Fruit fly (Drosophila melanogaster) whole organism, embryonic: ENCODE measurements around the gene eIF4E5.

ENCODE experiments used
- Atf-2 ChIP-seq: fragments of 200-800 bp; sonication (Bioruptor generic); optimal IDR thresholded peaks from 2 replicates; lab custom pipeline; 2016; ENCODE audit warnings: missing biosample characterization, missing genetic modification characterization
- CG10147 ChIP-seq: fragments of 200-800 bp; sonication (Bioruptor generic); optimal IDR thresholded peaks from 2 replicates; lab custom pipeline; 2019; ENCODE audit warnings: missing biosample characterization, mild to moderate bottlenecking, missing genetic modification characterization, moderate library complexity
- CG10654 ChIP-seq: fragments of 200-800 bp; sonication (Bioruptor generic); optimal IDR thresholded peaks from 2 replicates; lab custom pipeline; 2016; ENCODE audit warnings: missing biosample characterization, missing genetic modification characterization
- CG11398 ChIP-seq: fragments of 200-800 bp; sonication (Bioruptor generic); optimal IDR thresholded peaks from 2 replicates; lab custom pipeline; 2016; ENCODE audit warnings: missing biosample characterization, missing genetic modification characterization
- CG12071 ChIP-seq: fragments of 200-800 bp; sonication (Bioruptor generic); optimal IDR thresholded peaks from 3 replicates; lab custom pipeline; 2018; ENCODE audit warnings: missing biosample characterization, mild to moderate bottlenecking, missing genetic modification characterization
- CG12104 ChIP-seq: fragments of 200-800 bp; sonication (Bioruptor generic); optimal IDR thresholded peaks from 3 replicates; lab custom pipeline; 2016; ENCODE audit warnings: missing biosample characterization, missing genetic modification characterization
- CG12744 ChIP-seq: fragments of 200-800 bp; sonication (Bioruptor generic); optimal IDR thresholded peaks from 2 replicates; lab custom pipeline; 2016; ENCODE audit warnings: missing biosample characterization, missing genetic modification characterization
- CG14014 ChIP-seq: fragments of 200-800 bp; sonication (Bioruptor generic); IDR thresholded peaks from 2 replicates; pipeline ENCODE4 v1.3.6; 2022; ENCODE audit warnings: missing biosample characterization, missing genetic modification characterization
- CG34422 ChIP-seq: fragments of 200-800 bp; sonication (Bioruptor generic); IDR thresholded peaks from 3 replicates; pipeline ENCODE4 v1.3.6; 2022; ENCODE audit warnings: missing biosample characterization, missing genetic modification characterization
- CG42726 ChIP-seq: fragments of 200-800 bp; sonication (Bioruptor generic); IDR thresholded peaks from 2 replicates; pipeline ENCODE4 v1.3.6; 2022; ENCODE audit warnings: missing biosample characterization, missing genetic modification characterization; ENCODE audit not compliant: partially characterized antibody
- CG4360 ChIP-seq: fragments of 200-800 bp; sonication (Bioruptor generic); IDR thresholded peaks from 2 replicates; pipeline ENCODE4 v1.3.6; 2022; ENCODE audit warnings: missing biosample characterization, missing genetic modification characterization
- CG4854 ChIP-seq: fragments of 200-800 bp; sonication (Bioruptor generic); optimal IDR thresholded peaks from 2 replicates; lab custom pipeline; 2016; ENCODE audit warnings: missing biosample characterization, missing genetic modification characterization, inconsistent platforms
- CG6272 ChIP-seq: fragments of 200-800 bp; sonication (Bioruptor generic); IDR thresholded peaks from 2 replicates; pipeline ENCODE4 v1.3.6; 2022; ENCODE audit warnings: missing biosample characterization, missing genetic modification characterization
- CG7372 ChIP-seq: fragments of 200-800 bp; sonication (Bioruptor generic); IDR thresholded peaks from 2 replicates; pipeline ENCODE4 v1.3.6; 2022; ENCODE audit warnings: missing biosample characterization, missing genetic modification characterization
- D19A ChIP-seq: fragments of 200-800 bp; optimal IDR thresholded peaks from 3 replicates; lab custom pipeline; 2019; ENCODE audit warnings: missing biosample characterization, mild to moderate bottlenecking, missing genetic modification characterization, moderate library complexity
- Dip3 ChIP-seq: fragments of 200-800 bp; sonication (Bioruptor generic); optimal IDR thresholded peaks from 3 replicates; lab custom pipeline; 2016; ENCODE audit warnings: missing biosample characterization, missing genetic modification characterization
- E2f1 ChIP-seq: fragments of 200-800 bp; sonication (Bioruptor generic); IDR thresholded peaks from 2 replicates; pipeline ENCODE4 v1.3.6; 2022; ENCODE audit warnings: missing biosample characterization, missing genetic modification characterization
- E2f2 ChIP-seq: fragments of 200-800 bp; sonication (Bioruptor generic); IDR thresholded peaks from 2 replicates; pipeline ENCODE4 v1.3.6; 2022; ENCODE audit warnings: missing biosample characterization, missing genetic modification characterization
- Ets65A ChIP-seq: fragments of 200-800 bp; sonication (Bioruptor generic); peaks from one replicate; lab custom pipeline; 2016; ENCODE audit warnings: missing biosample characterization, missing genetic modification characterization
- GATAe ChIP-seq: fragments of 200-800 bp; sonication (Bioruptor generic); conservative IDR thresholded peaks from 2 replicates; pipeline ENCODE4 v1.3.6; 2022; ENCODE audit warnings: missing biosample characterization, missing genetic modification characterization
- HHEX ChIP-seq: fragments of 200-800 bp; sonication (Bioruptor generic); optimal IDR thresholded peaks from 3 replicates; lab custom pipeline; 2017; ENCODE audit warnings: missing biosample characterization, mild to moderate bottlenecking, missing genetic modification characterization, missing genetic modification reagents
- HLH3B ChIP-seq: fragments of 200-800 bp; sonication (Bioruptor generic); IDR thresholded peaks from 2 replicates; pipeline ENCODE4 v1.3.6; 2022; ENCODE audit warnings: missing biosample characterization, missing genetic modification characterization
- HmgZ ChIP-seq: fragments of 200-800 bp; sonication (Bioruptor generic); optimal IDR thresholded peaks from 2 replicates; lab custom pipeline; 2018; ENCODE audit warnings: missing biosample characterization, mild to moderate bottlenecking, missing genetic modification characterization
- Hmr ChIP-seq: fragments of 200-800 bp; sonication (Bioruptor generic); optimal IDR thresholded peaks from 3 replicates; lab custom pipeline; 2017; ENCODE audit warnings: mild to moderate bottlenecking, missing biosample characterization, missing genetic modification reagents, missing genetic modification characterization
- Hsf ChIP-seq: fragments of 200-800 bp; sonication (Bioruptor generic); optimal IDR thresholded peaks from 3 replicates; lab custom pipeline; 2016; ENCODE audit warnings: missing biosample characterization, missing genetic modification characterization
- Nf-YC ChIP-seq: fragments of 200-800 bp; optimal IDR thresholded peaks from 3 replicates; lab custom pipeline; 2019; ENCODE audit warnings: missing biosample characterization, mild to moderate bottlenecking, missing genetic modification characterization, moderate library complexity
- Oli ChIP-seq: fragments of 200-800 bp; sonication (Bioruptor generic); optimal IDR thresholded peaks from 2 replicates; lab custom pipeline; 2018; ENCODE audit warnings: missing biosample characterization, mild to moderate bottlenecking, missing genetic modification characterization, moderate library complexity
- Optix ChIP-seq: fragments of 200-800 bp; sonication (Bioruptor generic); IDR thresholded peaks from 3 replicates; pipeline ENCODE4 v1.3.6; 2022; ENCODE audit warnings: missing biosample characterization, missing genetic modification characterization
- Six4 ChIP-seq: fragments of 200-800 bp; sonication (Bioruptor generic); optimal IDR thresholded peaks from 2 replicates; lab custom pipeline; 2016; ENCODE audit warnings: missing biosample characterization, missing genetic modification characterization
- Sry-β ChIP-seq: fragments of 200-800 bp; sonication (Bioruptor generic); optimal IDR thresholded peaks from 2 replicates; lab custom pipeline; 2018; ENCODE audit warnings: missing biosample characterization, mild to moderate bottlenecking, missing genetic modification characterization, moderate library complexity
- ac ChIP-seq: fragments of 200-800 bp; sonication (Bioruptor generic); optimal IDR thresholded peaks from 3 replicates; lab custom pipeline; 2017; ENCODE audit warnings: missing biosample characterization, mild to moderate bottlenecking, missing genetic modification characterization
- ap ChIP-seq: fragments of 200-800 bp; sonication (Bioruptor generic); IDR thresholded peaks from 2 replicates; pipeline ENCODE4 v1.3.6; 2022; ENCODE audit warnings: missing biosample characterization, missing genetic modification characterization
- crol ChIP-seq: fragments of 200-800 bp; sonication (Bioruptor generic); IDR thresholded peaks from 2 replicates; pipeline ENCODE4 v1.3.6; 2022; ENCODE audit warnings: missing biosample characterization, missing genetic modification characterization
- crp ChIP-seq, 2 experiments: fragments of 200-800 bp; sonication (Bioruptor generic); optimal IDR thresholded peaks; 2 replicates in 1 of 2; 3 replicates in 1 of 2; lab custom pipeline; 2017; ENCODE audit warnings: missing biosample characterization in 2 of 2, missing genetic modification characterization in 2 of 2, mild to moderate bottlenecking in 1 of 2, moderate library complexity in 1 of 2
- dpn ChIP-seq, 2 experiments: fragments of 200-800 bp; sonication (Bioruptor generic); optimal IDR thresholded peaks; 3 replicates each; lab custom pipeline; 2016; ENCODE audit warnings: missing biosample characterization in 2 of 2, missing genetic modification characterization in 2 of 2
- ems ChIP-seq: fragments of 200-800 bp; sonication (Bioruptor generic); optimal IDR thresholded peaks from 3 replicates; lab custom pipeline; 2016; ENCODE audit warnings: missing biosample characterization, missing genetic modification characterization
- ewg ChIP-seq: fragments of 200-800 bp; sonication (Bioruptor generic); optimal IDR thresholded peaks from 3 replicates; lab custom pipeline; 2017; ENCODE audit warnings: mild to moderate bottlenecking, missing biosample characterization, missing genetic modification reagents, missing genetic modification characterization
- fd96Cb ChIP-seq: fragments of 200-800 bp; sonication (Bioruptor generic); optimal IDR thresholded peaks from 2 replicates; lab custom pipeline; 2018; ENCODE audit warnings: missing biosample characterization, mild to moderate bottlenecking, missing genetic modification characterization, moderate library complexity
- gem ChIP-seq: fragments of 200-800 bp; sonication (Bioruptor generic); optimal IDR thresholded peaks from 2 replicates; lab custom pipeline; 2019; ENCODE audit warnings: missing biosample characterization, mild to moderate bottlenecking, missing genetic modification characterization, moderate library complexity
- hb ChIP-seq: fragments of 200-800 bp; sonication (Bioruptor generic); IDR thresholded peaks from 3 replicates; pipeline ENCODE4 v1.3.6; 2022; ENCODE audit warnings: missing biosample characterization, missing genetic modification characterization; ENCODE audit not compliant: partially characterized antibody
- lov ChIP-seq, 2 experiments: fragments of 200-800 bp in 1 of 2; fragments of >200 bp in 1 of 2; sonication (Bioruptor generic) in 1 of 2; IDR thresholded peaks in 1 of 2; optimal IDR thresholded peaks in 1 of 2; 2 replicates in 1 of 2; 3 replicates in 1 of 2; pipeline versions ENCODE4 v1.3.6 to Lab custom; 2017 to 2022; ENCODE audit warnings: missing biosample characterization in 1 of 2, missing genetic modification characterization in 1 of 2
- ro ChIP-seq: fragments of 200-800 bp; sonication (Bioruptor generic); IDR thresholded peaks from 2 replicates; pipeline ENCODE4 v1.3.6; 2022; ENCODE audit warnings: missing biosample characterization, missing genetic modification characterization
- usp ChIP-seq: fragments of >200 bp; optimal IDR thresholded peaks from 2 replicates; lab custom pipeline; 2017; ENCODE audit warnings: missing biosample characterization, missing genetic modification characterization

Gene eIF4E5

dm6 chr3L:7869715-7870387, 24.8 kb upstream of the eIF4E5 start (continued):
- TF ChIP-seq HLH3B (GFP tag; lab: Robert Waterston, UW) (peak; percentile 19; the same call in 1 of the 2 replicates), Hmr (GFP tag; lab: Kevin White, UChicago) (peak; percentile 47), CG10147 (GFP tag; lab: Kevin White, UChicago) (peak; percentile 3), CG10654 (GFP tag; lab: Kevin White, UChicago) (no peak), usp (no peak), CG7372 (no peak; the same call in 1 of the 2 replicates), ems (no peak), ac (GFP tag; lab: Kevin White, UChicago) (no peak), HmgZ (tag; lab: Kevin White, UChicago) (no peak), Six4 (GFP tag; lab: Kevin White, UChicago) (no peak), CG12071 (GFP tag; lab: Kevin White, UChicago) (no peak), Sry-β (GFP tag; lab: Kevin White, UChicago) (no peak), Atf-2 (GFP tag; lab: Kevin White, UChicago) (no peak), CG4854 (GFP tag; lab: Kevin White, UChicago) (no peak), Oli (tag; lab: Kevin White, UChicago) (peak; percentile 65), GATAe (GFP tag; lab: Robert Waterston, UW) (no peak), ro (no peak), Dip3 (no peak), ewg (peak; percentile 29), E2f2 (GFP tag; lab: Robert Waterston, UW) (peak; percentile 31; the same call in 1 of the 2 replicates), CG12744 (GFP tag; lab: Kevin White, UChicago) (no peak), CG12104 (GFP tag; lab: Kevin White, UChicago) (no peak), crp (GFP tag; optimal IDR thresholded peaks at IDR 0.05; lab: Kevin White, UChicago) (no peak), Hsf (GFP tag; lab: Kevin White, UChicago) (peak; percentile 37), CG34422 (0 out of 3 replicates have a peak, but pooled peaks have one; percentile 23), CG11398 (no peak), hb (GFP tag; lab: Robert Waterston, UW) (no peak), E2f1 (GFP tag; lab: Robert Waterston, UW) (no peak), CG14014 (GFP tag; lab: Robert Waterston, UW) (0 out of 2 replicates have a peak, but pooled peaks have one; percentile 20), ap (GFP tag; lab: Robert Waterston, UW) (no peak), gem (tag; lab: Kevin White, UChicago) (peak; percentile 66), fd96Cb (peak; percentile 25)

dm6 chr3L:7870388-7870740, 24.3 kb upstream of the eIF4E5 start:
- TF ChIP-seq CG42726 (GFP tag; lab: Robert Waterston, UW) (peak; percentile 17; the same call in 1 of the 2 replicates), dpn (GFP tag; optimal IDR thresholded peaks at IDR 0.05; lab: Kevin White, UChicago) (no peak), lov (optimal IDR thresholded peaks at IDR 0.05; lab: Kevin White, UChicago) (no peak), lov (GFP tag; IDR thresholded peaks at IDR 0.05; lab: Robert Waterston, UW) (no peak), CG6272 (GFP tag; lab: Robert Waterston, UW) (no peak), Optix (GFP tag; lab: Robert Waterston, UW) (0 out of 3 replicates have a peak, but pooled peaks have one; percentile 29), CG12071 (GFP tag; lab: Kevin White, UChicago) (no peak), Nf-YC (tag; lab: Kevin White, UChicago) (no peak), HHEX (GFP tag; lab: Kevin White, UChicago) (no peak), Ets65A (GFP tag; lab: Kevin White, UChicago) (peak; percentile 87), crol (GFP tag; lab: Robert Waterston, UW) (peak; percentile 71), CG4360 (0 out of 2 replicates have a peak, but pooled peaks have one; percentile 48), D19A (tag; lab: Kevin White, UChicago) (no peak)
